Worm (Caenorhabditis elegans): ENCODE results near the gene mrps-18.C.

mrps-18.C gene

DNA sequence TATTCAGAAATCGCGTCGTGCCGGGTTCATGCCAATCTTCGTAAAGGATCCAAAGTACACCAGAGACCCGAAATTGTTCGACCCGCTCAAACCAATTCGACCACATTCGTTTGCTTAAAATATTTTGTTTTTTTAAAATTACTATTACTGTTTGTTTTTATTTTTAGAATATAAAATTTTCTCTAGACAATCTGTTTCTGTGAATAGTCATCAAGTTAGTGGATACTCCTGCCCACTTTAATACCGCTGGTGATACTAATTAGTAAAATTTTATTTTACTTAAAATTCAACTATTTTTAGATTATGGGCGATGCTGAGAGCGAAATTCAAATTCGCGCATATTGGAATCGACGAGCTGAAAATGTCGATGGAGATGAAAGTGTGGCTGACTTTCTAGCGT, 601 bp downstream of the mrps-18.C start, which contains the start of gene T14B4.1:
Gene T14B4.1 (plus strand): TSS at position 301 of the 400 bp plus-strand sequence.
- TF ChIP-seq B0310.2 (tag; optimal IDR thresholded peaks at IDR 0.05) (no peak), ama-1 (optimal IDR thresholded peaks at IDR 0.05) (no peak), tra-4 (tag; optimal IDR thresholded peaks at IDR 0.05) (no peak), hmbx-1 (tag; optimal IDR thresholded peaks at IDR 0.05) (no peak)

DNA sequence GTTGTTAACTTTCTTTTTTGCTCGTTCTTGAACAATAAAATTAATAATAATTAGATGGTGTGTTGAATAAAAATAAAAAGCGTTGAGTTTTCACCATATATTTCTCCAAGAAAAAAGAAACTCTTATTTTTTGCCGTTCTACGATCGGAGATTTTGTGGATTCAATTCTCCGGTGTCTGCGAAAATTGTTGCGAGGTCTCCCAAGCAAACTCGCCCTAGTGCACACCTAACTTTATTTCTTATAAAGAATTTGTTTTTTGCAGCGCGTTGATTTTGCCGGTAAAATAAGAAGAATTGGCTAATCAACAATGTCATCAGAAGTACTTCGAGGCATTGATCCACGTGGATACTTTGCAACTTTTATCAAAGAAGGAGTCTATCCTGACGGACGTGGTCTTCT, 5.4 kb downstream of the mrps-18.C start, which contains the start of gene exos-8:
Gene exos-8 (plus strand): TSS at position 264 of the 400 bp plus-strand sequence.
- TF ChIP-seq B0310.2 (tag; optimal IDR thresholded peaks at IDR 0.05) (no peak), aly-1 (tag; optimal IDR thresholded peaks at IDR 0.05) (no peak), tra-4 (tag; optimal IDR thresholded peaks at IDR 0.05) (no peak), F13C5.2 (tag; optimal IDR thresholded peaks at IDR 0.05) (peak; percentile 24), hmbx-1 (tag; optimal IDR thresholded peaks at IDR 0.05) (no peak), hnd-1 (tag; optimal IDR thresholded peaks at IDR 0.05) (peak; percentile 18), flt-1 (GFP tag; IDR thresholded peaks at IDR 0.05) (no peak), ceh-36 (tag; optimal IDR thresholded peaks at IDR 0.05) (no peak), ets-7 (tag; optimal IDR thresholded peaks at IDR 0.05) (peak; percentile 62), tbx-11 (GFP tag; IDR thresholded peaks at IDR 0.05) (no peak), hmg-4 (GFP tag; optimal IDR thresholded peaks at IDR 0.05) (no peak), pes-1 (GFP tag; IDR thresholded peaks at IDR 0.05) (no peak; the same call in 1 of the 2 replicates), tbx-37 (GFP tag; conservative IDR thresholded peaks at IDR 0.05) (peak; percentile 45), ama-1 (optimal IDR thresholded peaks at IDR 0.05) (no peak), ceh-13 (GFP tag; optimal IDR thresholded peaks at IDR 0.05) (peak; percentile 14)

- no peak for TF ChIP-seq ets-7 (tag; optimal IDR thresholded peaks at IDR 0.05)
- no peak for TF ChIP-seq scrt-1 (GFP tag; IDR thresholded peaks at IDR 0.05)
- no peak for TF ChIP-seq B0310.2 (tag; optimal IDR thresholded peaks at IDR 0.05)
- TF ChIP-seq hmg-4 (GFP tag; optimal IDR thresholded peaks at IDR 0.05): no peak
- no peak for TF ChIP-seq ama-1 (optimal IDR thresholded peaks at IDR 0.05)
- TF ChIP-seq hnd-1 (tag; optimal IDR thresholded peaks at IDR 0.05): no peak
- TF ChIP-seq sea-1 (GFP tag; conservative IDR thresholded peaks at IDR 0.05): no peak
- TF ChIP-seq ceh-13 (GFP tag; optimal IDR thresholded peaks at IDR 0.05): no peak
- no peak for TF ChIP-seq ceh-36 (tag; optimal IDR thresholded peaks at IDR 0.05)
- no peak for TF ChIP-seq tra-4 (tag; optimal IDR thresholded peaks at IDR 0.05)
- TF ChIP-seq tbx-37 (GFP tag; conservative IDR thresholded peaks at IDR 0.05): no peak
- no peak for TF ChIP-seq tbx-11 (GFP tag; IDR thresholded peaks at IDR 0.05)
- no peak for TF ChIP-seq pes-1 (GFP tag; IDR thresholded peaks at IDR 0.05)
- TF ChIP-seq aly-1 (tag; optimal IDR thresholded peaks at IDR 0.05): no peak
- TF ChIP-seq flt-1 (GFP tag; IDR thresholded peaks at IDR 0.05): no peak
- TF ChIP-seq F13C5.2 (tag; optimal IDR thresholded peaks at IDR 0.05): no peak
Observed at ce11 chrII:6742614-6743013, 6.6 kb downstream of the mrps-18.C start, which contains the start of gene F41G3.6. Gene F41G3.6 (plus strand): TSS chrII:6742914.

DNA sequence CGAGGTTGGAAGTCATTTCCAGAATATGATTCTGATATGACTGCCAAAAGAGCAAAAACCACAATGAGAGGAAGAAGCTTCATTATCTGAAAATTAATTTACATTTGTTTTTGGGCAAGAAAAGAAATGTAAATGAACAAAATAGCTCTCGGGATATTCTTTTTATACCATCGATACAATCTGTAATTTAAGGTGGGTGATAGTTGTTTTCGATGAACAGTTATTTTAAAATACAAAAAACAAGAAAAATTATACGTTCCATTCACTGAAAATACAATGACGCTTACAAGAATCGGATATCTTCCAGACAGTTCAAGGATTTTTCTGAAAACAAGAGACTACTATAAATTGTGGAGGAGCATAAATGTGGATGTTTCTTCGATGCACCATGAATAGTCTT, 8.6 kb downstream of the mrps-18.C start, which contains the start of gene ins-15:
Gene ins-15 (minus strand): TSS at position 101 of the 400 bp plus-strand sequence.
- TF ChIP-seq hmg-4 (GFP tag; optimal IDR thresholded peaks at IDR 0.05): no peak
- no peak for TF ChIP-seq ceh-36 (tag; optimal IDR thresholded peaks at IDR 0.05)
- no peak for TF ChIP-seq tra-4 (tag; optimal IDR thresholded peaks at IDR 0.05)
- no peak for TF ChIP-seq hnd-1 (tag; optimal IDR thresholded peaks at IDR 0.05)
- no peak for TF ChIP-seq tbx-37 (GFP tag; conservative IDR thresholded peaks at IDR 0.05)
- no peak for TF ChIP-seq tbx-11 (GFP tag; IDR thresholded peaks at IDR 0.05)
- TF ChIP-seq pes-1 (GFP tag; IDR thresholded peaks at IDR 0.05): no peak
- no peak for TF ChIP-seq hmbx-1 (tag; optimal IDR thresholded peaks at IDR 0.05)
- TF ChIP-seq F13C5.2 (tag; optimal IDR thresholded peaks at IDR 0.05): no peak

DNA sequence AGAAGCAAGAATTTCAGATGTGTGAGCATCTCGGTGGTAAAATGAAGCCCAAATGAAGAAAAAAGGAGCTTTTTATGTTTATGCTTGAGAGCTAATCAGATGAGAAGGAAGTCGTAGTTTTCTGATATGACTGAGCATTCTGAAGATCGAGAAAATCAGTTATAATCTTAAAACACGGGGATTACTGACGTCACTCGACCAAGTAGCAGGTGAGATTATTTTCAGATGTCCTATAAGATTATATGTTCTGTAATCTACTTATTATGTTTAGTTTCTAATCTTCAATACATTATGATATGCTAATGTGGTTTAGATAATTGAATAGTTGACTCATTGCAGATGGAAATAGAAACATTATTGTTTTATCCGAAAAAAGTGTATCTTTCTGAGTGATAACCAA, 9.8 kb downstream of the mrps-18.C start, which contains the start of gene ins-14:
Gene ins-14 (minus strand): TSS at position 32 of the 400 bp plus-strand sequence.
- TF ChIP-seq ets-7 (tag; optimal IDR thresholded peaks at IDR 0.05): no peak
- no peak for TF ChIP-seq ceh-13 (GFP tag; optimal IDR thresholded peaks at IDR 0.05)
- TF ChIP-seq sea-1 (GFP tag; conservative IDR thresholded peaks at IDR 0.05): no peak

ce11 chrII:6746404-6746803, 10.4 kb downstream of the mrps-18.C start, which contains the start of gene F41G3.5:
Gene F41G3.5 (plus strand): TSS chrII:6746704.
- TF ChIP-seq tbx-37 (GFP tag; conservative IDR thresholded peaks at IDR 0.05): no peak

DNA sequence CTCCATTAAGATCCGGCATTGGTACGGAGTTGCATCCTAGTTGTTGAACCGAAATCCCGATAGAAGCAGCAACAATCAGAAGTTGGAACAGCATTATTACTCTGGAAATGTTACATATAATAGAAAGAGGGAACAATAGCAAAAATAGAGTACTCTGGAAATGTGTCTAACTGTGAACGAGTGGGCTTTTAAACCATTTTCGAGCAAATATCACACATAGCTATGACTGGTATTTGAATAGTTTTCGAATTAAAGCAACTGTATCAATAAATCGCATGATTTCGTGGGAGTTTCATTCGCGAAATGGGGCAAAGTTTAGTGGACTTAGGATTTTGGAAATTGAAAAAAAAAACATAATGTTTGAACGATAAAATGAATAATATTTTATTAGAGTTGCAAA, 13.4 kb downstream of the mrps-18.C start, which contains the start of gene F41G3.10:
Gene F41G3.10 (minus strand): TSS at position 101 of the 400 bp plus-strand sequence.
- TF ChIP-seq ama-1 (optimal IDR thresholded peaks at IDR 0.05) (no peak), tra-4 (tag; optimal IDR thresholded peaks at IDR 0.05) (no peak), B0310.2 (tag; optimal IDR thresholded peaks at IDR 0.05) (no peak), hmbx-1 (tag; optimal IDR thresholded peaks at IDR 0.05) (no peak), ets-7 (tag; optimal IDR thresholded peaks at IDR 0.05) (no peak), tbx-11 (GFP tag; IDR thresholded peaks at IDR 0.05) (no peak), hnd-1 (tag; optimal IDR thresholded peaks at IDR 0.05) (no peak), sea-1 (GFP tag; conservative IDR thresholded peaks at IDR 0.05) (no peak), aly-1 (tag; optimal IDR thresholded peaks at IDR 0.05) (no peak)

ce11 chrII:6750929-6751328, 14.9 kb downstream of the mrps-18.C start, which contains the start of gene F41G3.20:
Gene F41G3.20 (minus strand): TSS chrII:6751029.
- TF ChIP-seq sea-1 (GFP tag; conservative IDR thresholded peaks at IDR 0.05): no peak
- TF ChIP-seq hmbx-1 (tag; optimal IDR thresholded peaks at IDR 0.05): no peak
- TF ChIP-seq F13C5.2 (tag; optimal IDR thresholded peaks at IDR 0.05): no peak
- TF ChIP-seq ceh-13 (GFP tag; optimal IDR thresholded peaks at IDR 0.05): no peak
- no peak for TF ChIP-seq aly-1 (tag; optimal IDR thresholded peaks at IDR 0.05)
- no peak for TF ChIP-seq scrt-1 (GFP tag; IDR thresholded peaks at IDR 0.05)
- TF ChIP-seq hmg-4 (GFP tag; optimal IDR thresholded peaks at IDR 0.05): no peak
- no peak for TF ChIP-seq tra-4 (tag; optimal IDR thresholded peaks at IDR 0.05)
- no peak for TF ChIP-seq B0310.2 (tag; optimal IDR thresholded peaks at IDR 0.05)
- no peak for TF ChIP-seq ama-1 (optimal IDR thresholded peaks at IDR 0.05)
- TF ChIP-seq pes-1 (GFP tag; IDR thresholded peaks at IDR 0.05): no peak
- TF ChIP-seq tbx-11 (GFP tag; IDR thresholded peaks at IDR 0.05): no peak
- TF ChIP-seq flt-1 (GFP tag; IDR thresholded peaks at IDR 0.05): no peak

Measured in whole organism, early embryonic.